6 fruit fly cellular contexts compared by ENCODE assay signal in the genomic region with DNA sequence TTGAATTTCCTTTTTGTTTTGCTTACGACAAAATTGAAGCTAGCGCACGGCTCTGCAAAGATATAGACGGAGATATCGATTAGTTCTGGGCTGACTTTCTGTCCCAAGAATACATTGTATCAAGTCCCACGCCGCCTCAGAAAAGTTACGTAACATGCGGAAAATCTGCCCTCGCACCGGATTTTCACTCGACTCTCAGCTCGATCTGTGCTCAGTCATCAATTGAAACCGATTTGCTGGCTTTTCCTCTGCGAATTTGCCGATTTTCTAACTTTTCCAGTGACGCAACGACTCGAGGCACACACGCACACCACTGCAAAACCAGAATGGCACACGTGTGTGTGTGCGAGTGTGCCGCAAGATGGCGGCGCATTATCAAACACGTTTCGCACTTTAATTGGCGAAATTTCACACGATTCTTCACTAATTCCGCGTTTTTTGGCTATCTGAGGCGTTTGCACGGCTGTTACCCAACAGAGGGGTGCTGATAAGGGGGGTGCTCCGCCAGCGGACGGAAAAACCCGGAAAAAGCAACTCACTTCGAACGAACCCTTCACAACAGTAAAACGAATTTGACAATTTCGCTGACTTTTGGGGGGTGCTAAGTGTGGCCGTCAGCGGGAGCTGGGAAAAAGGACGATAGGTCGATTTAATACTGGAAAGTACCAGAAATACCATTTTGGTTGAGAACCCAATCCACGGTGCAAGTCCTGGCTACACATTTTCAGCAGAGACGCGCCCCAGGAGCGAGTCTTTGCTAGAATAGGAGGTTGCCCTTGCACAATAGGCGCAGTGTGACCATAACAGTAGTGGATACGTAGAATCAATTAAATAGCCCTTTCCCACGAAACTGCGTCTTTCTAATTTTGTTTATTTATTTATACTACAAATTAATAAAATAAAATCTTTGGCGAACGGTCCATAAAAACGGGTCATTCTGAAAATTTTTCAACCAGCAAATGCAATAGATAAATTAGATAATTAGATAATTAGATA.
TF ChIP-seq lines count a peak whose summit lies in the region.

A gene (minus strand): TSS at position 634 of the 996 bp plus-strand sequence.

- peak; percentile 75 to 82 for TF ChIP-seq CTCF in S2 (optimal IDR thresholded peaks at IDR 0.05; lab: Kevin White, UChicago)
- TF ChIP-seq CTCF in whole organism, embryonic (GFP tag; optimal IDR thresholded peaks at IDR 0.05; lab: Kevin White, UChicago) = peak; percentile 71

TF ChIP-seq in whole organism, adult, 20 proteins besides CTCF, POLR2A, EP300 and RAD21 (continues in another document):
- TF ChIP-seq cic (GFP tag; optimal IDR thresholded peaks at IDR 0.05; lab: Kevin White, UChicago) = peak; percentile 69
- TF ChIP-seq CG14711 (tag; optimal IDR thresholded peaks at IDR 0.05; lab: Kevin White, UChicago) = peak; percentile 9
- TF ChIP-seq Mnt (GFP tag; optimal IDR thresholded peaks at IDR 0.05; lab: Kevin White, UChicago) = peak; percentile 90
- peak; percentile 60 for TF ChIP-seq CG7101 (tag; optimal IDR thresholded peaks at IDR 0.05; lab: Kevin White, UChicago)
- peak; percentile 67 for TF ChIP-seq tj (GFP tag; optimal IDR thresholded peaks at IDR 0.05; lab: Kevin White, UChicago)
- no peak for TF ChIP-seq Hr96 (GFP tag; optimal IDR thresholded peaks at IDR 0.05; lab: Kevin White, UChicago)
- TF ChIP-seq CG1620 (GFP tag; optimal IDR thresholded peaks at IDR 0.05; lab: Kevin White, UChicago) = peak; percentile 40
- peak; percentile 79 for TF ChIP-seq bab1 (GFP tag; optimal IDR thresholded peaks at IDR 0.05; lab: Kevin White, UChicago)
- TF ChIP-seq CG5204 (GFP tag; optimal IDR thresholded peaks at IDR 0.05; lab: Kevin White, UChicago) = no peak
- TF ChIP-seq kay (GFP tag; lab: Kevin White, UChicago; ENCODE audit: borderline replicate concordance) = no peak
- peak; percentile 39 for TF ChIP-seq CG33017 (tag; optimal IDR thresholded peaks at IDR 0.05; lab: Kevin White, UChicago)
- TF ChIP-seq CG7045 (GFP tag; optimal IDR thresholded peaks at IDR 0.05; lab: Kevin White, UChicago) = peak; percentile 41
- no peak for TF ChIP-seq CG11617 (GFP tag; optimal IDR thresholded peaks at IDR 0.05; lab: Kevin White, UChicago)
- TF ChIP-seq CG12768 (GFP tag; optimal IDR thresholded peaks at IDR 0.05; lab: Kevin White, UChicago) = peak; percentile 67
- TF ChIP-seq cnc (optimal IDR thresholded peaks at IDR 0.05; lab: Kevin White, UChicago) = no peak

TF ChIP-seq in whole organism, embryonic, 481 proteins besides CTCF, POLR2A, EP300 and RAD21 (continues in another document):
- TF ChIP-seq pum (GFP tag; optimal IDR thresholded peaks at IDR 0.05; lab: Kevin White, UChicago) (peak; percentile 26), ken (GFP tag; IDR thresholded peaks at IDR 0.05; lab: Robert Waterston, UW) (no peak), CG17829 (tag; optimal IDR thresholded peaks at IDR 0.05; lab: Kevin White, UChicago) (peak; percentile 68), hbn (GFP tag; IDR thresholded peaks at IDR 0.05; lab: Robert Waterston, UW; ENCODE audit: partially characterized antibody) (no peak), fu2 (GFP tag; optimal IDR thresholded peaks at IDR 0.05; lab: Kevin White, UChicago) (peak; percentile 61), mirr (GFP tag; optimal IDR thresholded peaks at IDR 0.05; lab: Kevin White, UChicago) (peak; percentile 50), zen2 (GFP tag; IDR thresholded peaks at IDR 0.05; lab: Robert Waterston, UW; ENCODE audit: partially characterized antibody) (no peak), usp (GFP tag; optimal IDR thresholded peaks at IDR 0.05; lab: Kevin White, UChicago) (no peak), tx (GFP tag; optimal IDR thresholded peaks at IDR 0.05; lab: Kevin White, UChicago) (peak; percentile 24), btn (GFP tag; optimal IDR thresholded peaks at IDR 0.05; lab: Kevin White, UChicago) (no peak), lab (GFP tag; optimal IDR thresholded peaks at IDR 0.05; lab: Kevin White, UChicago) (peak; percentile 67), CG12104 (GFP tag; optimal IDR thresholded peaks at IDR 0.05; lab: Kevin White, UChicago) (peak; percentile 20), Nf-YC (tag; optimal IDR thresholded peaks at IDR 0.05; lab: Kevin White, UChicago) (peak; percentile 39), HmgZ (tag; optimal IDR thresholded peaks at IDR 0.05; lab: Kevin White, UChicago) (peak; percentile 91), CG10321 (GFP tag; IDR thresholded peaks at IDR 0.05; lab: Robert Waterston, UW) (no peak), CG2199 (GFP tag; IDR thresholded peaks at IDR 0.05; lab: Robert Waterston, UW) (no peak)

TF ChIP-seq in whole organism, prepupa, 60 proteins besides CTCF, POLR2A, EP300 and RAD21 (continues in another document):
- peak; percentile 10 for TF ChIP-seq CG6808 (GFP tag; optimal IDR thresholded peaks at IDR 0.05; lab: Kevin White, UChicago)
- no peak for TF ChIP-seq Sox15 (GFP tag; optimal IDR thresholded peaks at IDR 0.05; lab: Kevin White, UChicago)
- TF ChIP-seq Met (GFP tag; optimal IDR thresholded peaks at IDR 0.05; lab: Kevin White, UChicago) = no peak
- no peak for TF ChIP-seq CG8632 (GFP tag; optimal IDR thresholded peaks at IDR 0.05; lab: Kevin White, UChicago)
- no peak for TF ChIP-seq cyc (GFP tag; optimal IDR thresholded peaks at IDR 0.05; lab: Kevin White, UChicago)
- no peak for TF ChIP-seq CG6276 (GFP tag; optimal IDR thresholded peaks at IDR 0.05; lab: Kevin White, UChicago)
- peak; percentile 29 for TF ChIP-seq fkh (GFP tag; optimal IDR thresholded peaks at IDR 0.05; lab: Kevin White, UChicago)
- no peak for TF ChIP-seq CG11902 (GFP tag; optimal IDR thresholded peaks at IDR 0.05; lab: Kevin White, UChicago)
- TF ChIP-seq achi (GFP tag; optimal IDR thresholded peaks at IDR 0.05; lab: Kevin White, UChicago) = peak; percentile 48
- no peak for TF ChIP-seq fd59A (GFP tag; optimal IDR thresholded peaks at IDR 0.05; lab: Kevin White, UChicago)
- peak; percentile 94 for TF ChIP-seq dsx (GFP tag; optimal IDR thresholded peaks at IDR 0.05; lab: Kevin White, UChicago; ENCODE audit: poor library complexity, severe bottlenecking)
- TF ChIP-seq Blimp-1 (GFP tag; optimal IDR thresholded peaks at IDR 0.05; lab: Kevin White, UChicago) = no peak
- no peak for TF ChIP-seq CG11294 (GFP tag; IDR thresholded peaks at IDR 0.05; lab: Robert Waterston, UW)
- no peak for TF ChIP-seq Eip93F (GFP tag; optimal IDR thresholded peaks at IDR 0.05; lab: Kevin White, UChicago)
- TF ChIP-seq CG34406 (GFP tag; optimal IDR thresholded peaks at IDR 0.05; lab: Kevin White, UChicago) = no peak
- no peak for TF ChIP-seq Lpt (GFP tag; optimal IDR thresholded peaks at IDR 0.05; lab: Kevin White, UChicago)
- TF ChIP-seq fd85E (GFP tag; optimal IDR thresholded peaks at IDR 0.05; lab: Kevin White, UChicago) = no peak

TF ChIP-seq in whole organism, pupa, 21 proteins besides CTCF, POLR2A, EP300 and RAD21:
- peak; percentile 28 for TF ChIP-seq Snoo (tag; optimal IDR thresholded peaks at IDR 0.05; lab: Kevin White, UChicago)
- peak; percentile 60 for TF ChIP-seq EcR (GFP tag; optimal IDR thresholded peaks at IDR 0.05; lab: Kevin White, UChicago)
- peak; percentile 11 for TF ChIP-seq CG8159 (tag; optimal IDR thresholded peaks at IDR 0.05; lab: Kevin White, UChicago)
- TF ChIP-seq CG17806 (tag; optimal IDR thresholded peaks at IDR 0.05; lab: Kevin White, UChicago) = peak; percentile 10
- no peak for TF ChIP-seq CG13204 (GFP tag; optimal IDR thresholded peaks at IDR 0.05; lab: Kevin White, UChicago)

TF ChIP-seq in whole organism, wandering third instar larva, 38 proteins besides CTCF, POLR2A, EP300 and RAD21 (continues in another document):
- no peak for TF ChIP-seq psq (GFP tag; optimal IDR thresholded peaks at IDR 0.05; lab: Kevin White, UChicago)
- no peak for TF ChIP-seq dmrt93B (GFP tag; optimal IDR thresholded peaks at IDR 0.05; lab: Kevin White, UChicago)
- TF ChIP-seq brk (GFP tag; optimal IDR thresholded peaks at IDR 0.05; lab: Kevin White, UChicago) = no peak
- no peak for TF ChIP-seq Vsx2 (GFP tag; optimal IDR thresholded peaks at IDR 0.05; lab: Kevin White, UChicago; ENCODE audit: partially characterized antibody)
- TF ChIP-seq HLH106 (tag; optimal IDR thresholded peaks at IDR 0.05; lab: Kevin White, UChicago) = peak; percentile 7
- TF ChIP-seq jim (GFP tag; optimal IDR thresholded peaks at IDR 0.05; lab: Kevin White, UChicago) = no peak
- TF ChIP-seq dl (GFP tag; optimal IDR thresholded peaks at IDR 0.05; lab: Kevin White, UChicago; ENCODE audit: insufficient read depth in 1 of 2, partially characterized antibody in 2 of 2) = peak; percentile 16 to 47
- no peak for TF ChIP-seq lola (GFP tag; optimal IDR thresholded peaks at IDR 0.05; lab: Kevin White, UChicago)
- TF ChIP-seq Hr78 (GFP tag; optimal IDR thresholded peaks at IDR 0.05; lab: Kevin White, UChicago) = peak; percentile 14
- no peak for TF ChIP-seq usp (GFP tag; optimal IDR thresholded peaks at IDR 0.05; lab: Kevin White, UChicago)
- TF ChIP-seq br (GFP tag; optimal IDR thresholded peaks at IDR 0.05; lab: Kevin White, UChicago) = peak; percentile 40
- TF ChIP-seq pan (optimal IDR thresholded peaks at IDR 0.05; lab: Kevin White, UChicago) = no peak
- no peak for TF ChIP-seq Abd-B (GFP tag; optimal IDR thresholded peaks at IDR 0.05; lab: Kevin White, UChicago)
- TF ChIP-seq h (GFP tag; optimal IDR thresholded peaks at IDR 0.05; lab: Kevin White, UChicago) = peak; percentile 59
- TF ChIP-seq Jra (GFP tag; optimal IDR thresholded peaks at IDR 0.05; lab: Kevin White, UChicago) = no peak
- TF ChIP-seq OdsH (GFP tag; optimal IDR thresholded peaks at IDR 0.05; lab: Kevin White, UChicago) = peak; percentile 2
- TF ChIP-seq CrebA (GFP tag; optimal IDR thresholded peaks at IDR 0.05; lab: Kevin White, UChicago; ENCODE audit: borderline replicate concordance) = no peak
- peak; percentile 31 for TF ChIP-seq rgr (GFP tag; optimal IDR thresholded peaks at IDR 0.05; lab: Kevin White, UChicago)
- TF ChIP-seq Myc (optimal IDR thresholded peaks at IDR 0.05; lab: Kevin White, UChicago) = peak; percentile 4
- TF ChIP-seq sage (GFP tag; optimal IDR thresholded peaks at IDR 0.05; lab: Kevin White, UChicago) = no peak
- TF ChIP-seq ey (GFP tag; optimal IDR thresholded peaks at IDR 0.05; lab: Kevin White, UChicago) = no peak
- peak; percentile 95 for TF ChIP-seq N (GFP tag; optimal IDR thresholded peaks at IDR 0.05; lab: Kevin White, UChicago)
- peak; percentile 75 for TF ChIP-seq Sp1 (GFP tag; optimal IDR thresholded peaks at IDR 0.05; lab: Kevin White, UChicago)
- TF ChIP-seq Rel (GFP tag; optimal IDR thresholded peaks at IDR 0.05; lab: Kevin White, UChicago) = no peak
- TF ChIP-seq Rel (tag; optimal IDR thresholded peaks at IDR 0.05; lab: Kevin White, UChicago) = peak; percentile 61
- no peak for TF ChIP-seq Hnf4 (GFP tag; optimal IDR thresholded peaks at IDR 0.05; lab: Kevin White, UChicago)
- TF ChIP-seq Hr83 (GFP tag; optimal IDR thresholded peaks at IDR 0.05; lab: Kevin White, UChicago; ENCODE audit: poor library complexity, severe bottlenecking) = peak; percentile 57
- no peak for TF ChIP-seq Mio (GFP tag; optimal IDR thresholded peaks at IDR 0.05; lab: Kevin White, UChicago)
- no peak for TF ChIP-seq CG9705 (GFP tag; optimal IDR thresholded peaks at IDR 0.05; lab: Kevin White, UChicago)
- TF ChIP-seq GATAd (GFP tag; optimal IDR thresholded peaks at IDR 0.05; lab: Kevin White, UChicago) = no peak
